Worm (Caenorhabditis elegans): Measurements from ENCODE around the gene T04H1.5.

The T04H1.5 gene

ce11 chrV:12295520-12295919, 44.4 kb downstream of the T04H1.5 start:
- TF ChIP-seq dao-5 (tag; optimal IDR thresholded peaks at IDR 0.05) (no peak), W03F9.2 (tag; optimal IDR thresholded peaks at IDR 0.05) (no peak), him-1 (tag; optimal IDR thresholded peaks at IDR 0.05) (no peak)

- TF ChIP-seq him-1 (tag; optimal IDR thresholded peaks at IDR 0.05): no peak
- TF ChIP-seq dao-5 (tag; optimal IDR thresholded peaks at IDR 0.05): no peak
- TF ChIP-seq W03F9.2 (tag; optimal IDR thresholded peaks at IDR 0.05): no peak
Observed at ce11 chrV:12296122-12296521, 45.0 kb downstream of the T04H1.5 start.

DNA sequence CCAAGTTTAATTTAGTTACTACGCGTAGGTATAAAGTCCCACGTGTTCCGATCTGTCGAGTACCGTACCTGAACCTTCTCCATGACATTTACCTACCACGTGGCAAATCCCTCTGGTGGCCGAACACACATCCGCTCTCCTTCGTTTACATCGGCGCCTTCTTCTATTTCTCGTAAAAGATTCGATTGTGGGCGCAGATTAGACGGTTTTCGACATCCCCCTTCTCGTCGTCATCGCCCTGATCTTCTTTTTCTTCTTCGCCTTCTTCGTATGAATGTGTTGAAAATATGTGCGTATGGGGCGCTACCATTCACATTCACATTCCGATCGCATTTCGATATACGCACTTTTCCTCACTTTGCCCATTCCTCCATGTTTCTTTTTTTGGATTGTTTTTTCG, 45.7 kb downstream of the T04H1.5 start:
- TF ChIP-seq dao-5 (tag; optimal IDR thresholded peaks at IDR 0.05): no peak
- no peak for TF ChIP-seq W03F9.2 (tag; optimal IDR thresholded peaks at IDR 0.05)
- no peak for TF ChIP-seq him-1 (tag; optimal IDR thresholded peaks at IDR 0.05)

DNA sequence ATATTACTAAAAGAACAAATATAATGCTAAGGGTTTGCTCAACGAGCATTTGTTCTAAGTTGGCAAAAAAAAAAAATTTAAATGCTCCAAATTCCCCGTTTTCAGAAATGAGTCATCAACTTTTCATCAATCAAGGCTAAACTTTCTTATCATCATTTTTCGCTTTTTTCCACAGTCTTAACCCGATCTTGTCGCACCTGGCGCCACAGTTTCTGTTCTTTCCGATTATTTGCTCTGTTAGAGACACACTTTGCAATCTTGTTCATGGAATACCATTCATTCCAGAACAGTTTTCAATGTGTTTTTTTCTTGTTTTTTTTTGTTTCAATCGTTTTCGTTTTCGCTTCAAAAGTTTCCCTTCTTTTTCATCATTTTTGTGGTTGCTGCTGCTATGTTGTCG, 47.0 kb downstream of the T04H1.5 start:
- TF ChIP-seq dao-5 (tag; optimal IDR thresholded peaks at IDR 0.05): no peak
- no peak for TF ChIP-seq W03F9.2 (tag; optimal IDR thresholded peaks at IDR 0.05)
- no peak for TF ChIP-seq him-1 (tag; optimal IDR thresholded peaks at IDR 0.05)

- TF ChIP-seq W03F9.2 (tag; optimal IDR thresholded peaks at IDR 0.05) (no peak), dao-5 (tag; optimal IDR thresholded peaks at IDR 0.05) (no peak), him-1 (tag; optimal IDR thresholded peaks at IDR 0.05) (no peak)
Observed at ce11 chrV:12299244-12299766, 48.2 kb downstream of the T04H1.5 start.

DNA sequence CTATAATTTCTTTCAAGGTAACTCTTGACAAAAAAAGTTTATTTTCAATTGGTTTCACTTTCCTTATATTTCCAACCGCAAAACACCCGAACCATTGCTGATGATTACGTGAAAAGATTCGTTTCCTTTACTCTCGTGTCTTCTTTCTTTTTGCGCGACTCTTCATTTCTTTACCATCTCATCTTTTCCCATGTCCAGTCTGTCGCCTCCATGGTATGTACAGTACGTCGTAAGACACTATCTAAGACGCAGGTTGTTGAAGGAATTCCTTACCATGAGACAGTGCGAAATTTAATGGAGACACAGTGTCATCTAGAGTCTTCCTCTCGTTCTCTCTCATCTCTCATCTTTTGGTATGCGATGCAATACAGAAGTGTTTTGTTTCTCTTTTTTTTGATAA, 49.0 kb downstream of the T04H1.5 start:
- no peak for TF ChIP-seq him-1 (tag; optimal IDR thresholded peaks at IDR 0.05)
- TF ChIP-seq W03F9.2 (tag; optimal IDR thresholded peaks at IDR 0.05): no peak
- TF ChIP-seq dao-5 (tag; optimal IDR thresholded peaks at IDR 0.05): no peak

- TF ChIP-seq W03F9.2 (tag; optimal IDR thresholded peaks at IDR 0.05) (no peak), dao-5 (tag; optimal IDR thresholded peaks at IDR 0.05) (no peak), him-1 (tag; optimal IDR thresholded peaks at IDR 0.05) (no peak)
Observed at ce11 chrV:12300780-12301460, 49.8 kb downstream of the T04H1.5 start.

Data from whole organism, L4/young adult.